Fruit fly (Drosophila melanogaster) whole organism, prepupa: Measurements from ENCODE around the gene CG10514.

Experiments
- Blimp-1 ChIP-seq: fragments of 200-800 bp; sonication (Bioruptor generic); optimal IDR thresholded peaks from 3 replicates; lab custom pipeline; 2017; ENCODE audit warnings: missing biosample characterization, missing genetic modification characterization, mild to moderate bottlenecking, moderate library complexity, missing genetic modification reagents
- CG10631 ChIP-seq: fragments of 200-800 bp; sonication (Bioruptor generic); optimal IDR thresholded peaks from 2 replicates; lab custom pipeline; 2016; ENCODE audit warnings: missing biosample characterization, missing genetic modification characterization
- CG10669 ChIP-seq: fragments of 200-800 bp; sonication (Bioruptor generic); optimal IDR thresholded peaks from 3 replicates; lab custom pipeline; 2018; ENCODE audit warnings: missing biosample characterization, mild to moderate bottlenecking, missing genetic modification characterization, moderate library complexity
- CG11294 ChIP-seq: fragments of 200-800 bp; sonication (Bioruptor generic); IDR thresholded peaks from 2 replicates; pipeline ENCODE4 v1.3.6; 2022; ENCODE audit warnings: missing biosample characterization, missing genetic modification characterization
- CG11762 ChIP-seq: fragments of 200-800 bp; sonication (Bioruptor generic); optimal IDR thresholded peaks from 3 replicates; lab custom pipeline; 2016; ENCODE audit warnings: missing biosample characterization, missing genetic modification characterization; ENCODE audit not compliant: insufficient read depth
- CG11902 ChIP-seq: fragments of 200-800 bp; sonication (Bioruptor generic); optimal IDR thresholded peaks from 3 replicates; lab custom pipeline; 2016; ENCODE audit warnings: missing biosample characterization, missing genetic modification characterization
- CG15336 ChIP-seq: fragments of 200-800 bp; sonication (Bioruptor generic); IDR thresholded peaks from 2 replicates; pipeline ENCODE4 v1.3.6; 2022; ENCODE audit warnings: missing biosample characterization, missing genetic modification characterization
- CG1621 ChIP-seq: fragments of 200-800 bp; sonication (Bioruptor generic); optimal IDR thresholded peaks from 3 replicates; lab custom pipeline; 2018; ENCODE audit warnings: missing biosample characterization, mild to moderate bottlenecking, missing genetic modification characterization
- CG16779 ChIP-seq: fragments of 200-800 bp; sonication (Bioruptor generic); optimal IDR thresholded peaks from 3 replicates; lab custom pipeline; 2017; ENCODE audit warnings: missing biosample characterization, mild to moderate bottlenecking, missing genetic modification characterization
- CG3032 ChIP-seq: fragments of 200-800 bp; optimal IDR thresholded peaks from 2 replicates; lab custom pipeline; 2019; ENCODE audit warnings: missing biosample characterization, mild to moderate bottlenecking, missing genetic modification characterization, moderate library complexity
- CG31627 ChIP-seq: fragments of 200-800 bp; sonication (Bioruptor generic); optimal IDR thresholded peaks from 3 replicates; lab custom pipeline; 2016; ENCODE audit warnings: missing biosample characterization, missing genetic modification characterization
- CG34406 ChIP-seq: fragments of 200-800 bp; sonication (Bioruptor generic); optimal IDR thresholded peaks from 3 replicates; lab custom pipeline; 2016; ENCODE audit warnings: missing biosample characterization, missing genetic modification characterization
- CG3919 ChIP-seq: fragments of 200-800 bp; sonication (Bioruptor generic); optimal IDR thresholded peaks from 3 replicates; lab custom pipeline; 2016; ENCODE audit warnings: missing biosample characterization, missing genetic modification characterization
- CG4318 ChIP-seq: fragments of 200-800 bp; sonication (Bioruptor generic); optimal IDR thresholded peaks from 3 replicates; lab custom pipeline; 2017; ENCODE audit warnings: missing biosample characterization, mild to moderate bottlenecking, missing genetic modification characterization
- CG6163 ChIP-seq: fragments of 200-800 bp; sonication (Bioruptor generic); IDR thresholded peaks from 3 replicates; pipeline ENCODE4 v1.3.6; 2022; ENCODE audit warnings: missing biosample characterization, missing genetic modification characterization
- CG6276 ChIP-seq: fragments of 200-800 bp; sonication (Bioruptor generic); optimal IDR thresholded peaks from 2 replicates; lab custom pipeline; 2017; ENCODE audit warnings: missing biosample characterization, mild to moderate bottlenecking, missing genetic modification characterization
- CG6792 ChIP-seq: fragments of 200-800 bp; sonication (Bioruptor generic); optimal IDR thresholded peaks from 3 replicates; lab custom pipeline; 2016; ENCODE audit warnings: missing biosample characterization, missing genetic modification characterization
- CG6808 ChIP-seq: fragments of 200-800 bp; sonication (Bioruptor generic); optimal IDR thresholded peaks from 3 replicates; lab custom pipeline; 2017; ENCODE audit warnings: missing biosample characterization, missing genetic modification characterization, mild to moderate bottlenecking, moderate library complexity, missing genetic modification reagents
- CG8119 ChIP-seq: fragments of 200-800 bp; sonication (Bioruptor generic); IDR thresholded peaks from 3 replicates; pipeline ENCODE4 v1.3.6; 2022; ENCODE audit warnings: missing biosample characterization, missing genetic modification characterization
- CG8319 ChIP-seq: fragments of 200-800 bp; sonication (Bioruptor generic); optimal IDR thresholded peaks from 3 replicates; lab custom pipeline; 2016; ENCODE audit warnings: missing biosample characterization, missing genetic modification characterization
- CG8632 ChIP-seq: fragments of 200-800 bp; sonication (Bioruptor generic); optimal IDR thresholded peaks from 3 replicates; lab custom pipeline; 2016; ENCODE audit warnings: missing biosample characterization, missing genetic modification characterization
- CG9139 ChIP-seq: fragments of 200-800 bp; sonication (Bioruptor generic); optimal IDR thresholded peaks from 3 replicates; lab custom pipeline; 2017; ENCODE audit warnings: missing biosample characterization, mild to moderate bottlenecking, missing genetic modification characterization
- Eip75B ChIP-seq: fragments of 200-800 bp; sonication (Bioruptor generic); optimal IDR thresholded peaks from 3 replicates; lab custom pipeline; 2016; ENCODE audit warnings: missing biosample characterization, missing genetic modification characterization
- Eip93F ChIP-seq: fragments of 200-800 bp; sonication (Bioruptor generic); optimal IDR thresholded peaks from 2 replicates; lab custom pipeline; 2016; ENCODE audit warnings: missing biosample characterization, mild to moderate bottlenecking, missing genetic modification characterization
- Ets96B ChIP-seq: fragments of 200-800 bp; optimal IDR thresholded peaks from 2 replicates; lab custom pipeline; 2019; ENCODE audit warnings: missing biosample characterization, mild to moderate bottlenecking, missing genetic modification characterization, moderate library complexity
- Hr38 ChIP-seq: sonication (Bioruptor generic); optimal IDR thresholded peaks from 2 replicates; lab custom pipeline; 2016; ENCODE audit warnings: missing biosample characterization, missing genetic modification characterization
- Hr39 ChIP-seq: fragments of 200-800 bp; sonication (Bioruptor generic); optimal IDR thresholded peaks from 2 replicates; lab custom pipeline; 2016; ENCODE audit warnings: missing biosample characterization, missing genetic modification characterization
- Hr4 ChIP-seq: fragments of 200-800 bp; sonication (Bioruptor generic); optimal IDR thresholded peaks from 3 replicates; lab custom pipeline; 2016; ENCODE audit warnings: missing biosample characterization, missing genetic modification characterization
- Lpt ChIP-seq: fragments of 200-800 bp; sonication (Bioruptor generic); optimal IDR thresholded peaks from 3 replicates; lab custom pipeline; 2016; ENCODE audit warnings: missing biosample characterization, missing genetic modification characterization
- Met ChIP-seq: fragments of 200-800 bp; sonication (Bioruptor generic); optimal IDR thresholded peaks from 3 replicates; lab custom pipeline; 2016; ENCODE audit warnings: missing biosample characterization, missing genetic modification characterization
- Smox ChIP-seq: fragments of 200-800 bp; sonication (Bioruptor generic); optimal IDR thresholded peaks from 3 replicates; lab custom pipeline; 2016; ENCODE audit warnings: missing biosample characterization, missing genetic modification characterization
- Sox102F ChIP-seq: fragments of 200-800 bp; sonication (Bioruptor generic); optimal IDR thresholded peaks from 2 replicates; lab custom pipeline; 2016; ENCODE audit warnings: missing biosample characterization, mild to moderate bottlenecking, missing genetic modification characterization
- Sox14 ChIP-seq: fragments of 200-800 bp; sonication (Bioruptor generic); optimal IDR thresholded peaks from 3 replicates; lab custom pipeline; 2016; ENCODE audit warnings: missing biosample characterization, missing genetic modification characterization
- Sox15 ChIP-seq: fragments of 200-800 bp; sonication (Bioruptor generic); optimal IDR thresholded peaks from 3 replicates; lab custom pipeline; 2016; ENCODE audit warnings: missing biosample characterization, missing genetic modification characterization
- achi ChIP-seq: fragments of 200-800 bp; sonication (Bioruptor generic); optimal IDR thresholded peaks from 3 replicates; lab custom pipeline; 2016; ENCODE audit warnings: missing biosample characterization, missing genetic modification characterization
- acj6 ChIP-seq: fragments of 200-800 bp; sonication (Bioruptor generic); optimal IDR thresholded peaks from 3 replicates; lab custom pipeline; 2016; ENCODE audit warnings: missing biosample characterization, missing genetic modification characterization
- cyc ChIP-seq: fragments of 200-800 bp; sonication (Bioruptor generic); optimal IDR thresholded peaks from 3 replicates; lab custom pipeline; 2016; ENCODE audit warnings: missing biosample characterization, missing genetic modification characterization
- dac ChIP-seq: fragments of 200-800 bp; sonication (Bioruptor generic); optimal IDR thresholded peaks from 2 replicates; lab custom pipeline; 2017; ENCODE audit warnings: missing biosample characterization, mild to moderate bottlenecking, missing genetic modification characterization
- dsx ChIP-seq: fragments of 200-800 bp; optimal IDR thresholded peaks from 3 replicates; lab custom pipeline; 2019; ENCODE audit warnings: missing biosample characterization, mild to moderate bottlenecking, missing genetic modification characterization, moderate library complexity; ENCODE audit not compliant: poor library complexity, severe bottlenecking
- eg ChIP-seq: fragments of 200-800 bp; sonication (Bioruptor generic); IDR thresholded peaks from 3 replicates; pipeline ENCODE4 v1.3.6; 2022; ENCODE audit warnings: missing biosample characterization, missing genetic modification characterization
- esn ChIP-seq: fragments of 200-800 bp; sonication (Bioruptor generic); optimal IDR thresholded peaks from 2 replicates; lab custom pipeline; 2016; ENCODE audit warnings: missing biosample characterization, mild to moderate bottlenecking, missing genetic modification characterization, moderate library complexity
- fd59A ChIP-seq: fragments of 200-800 bp; sonication (Bioruptor generic); optimal IDR thresholded peaks from 2 replicates; lab custom pipeline; 2017; ENCODE audit warnings: missing biosample characterization, mild to moderate bottlenecking, missing genetic modification characterization, missing genetic modification reagents
- fd85E ChIP-seq: fragments of 200-800 bp; sonication (Bioruptor generic); optimal IDR thresholded peaks from 3 replicates; lab custom pipeline; 2016; ENCODE audit warnings: missing biosample characterization, missing genetic modification characterization
- fkh ChIP-seq: fragments of 200-800 bp; sonication (Bioruptor generic); optimal IDR thresholded peaks from 3 replicates; lab custom pipeline; 2017; ENCODE audit warnings: missing biosample characterization, mild to moderate bottlenecking, missing genetic modification characterization, moderate library complexity
- lz ChIP-seq: fragments of 200-800 bp; sonication (Bioruptor generic); optimal IDR thresholded peaks from 3 replicates; lab custom pipeline; 2016; ENCODE audit warnings: missing biosample characterization, missing genetic modification characterization
- net ChIP-seq: fragments of 200-800 bp; sonication (Bioruptor generic); optimal IDR thresholded peaks from 3 replicates; lab custom pipeline; 2016; ENCODE audit warnings: missing biosample characterization, missing genetic modification characterization
- pdm3 ChIP-seq: fragments of 200-800 bp; sonication (Bioruptor generic); optimal IDR thresholded peaks from 3 replicates; lab custom pipeline; 2016; ENCODE audit warnings: missing biosample characterization, missing genetic modification characterization
- ss ChIP-seq, 2 experiments: fragments of 200-800 bp; sonication (Bioruptor generic); optimal IDR thresholded peaks; 2 replicates in 1 of 2; 3 replicates in 1 of 2; lab custom pipeline; 2017 to 2018; ENCODE audit warnings: mild to moderate bottlenecking in 2 of 2, missing biosample characterization in 2 of 2, missing genetic modification characterization in 2 of 2, moderate library complexity in 1 of 2
- svp ChIP-seq: fragments of 200-800 bp; sonication (Bioruptor generic); peaks from one replicate; lab custom pipeline; 2016; ENCODE audit warnings: missing biosample characterization, missing genetic modification characterization
- topi ChIP-seq: fragments of 200-800 bp; sonication (Bioruptor generic); optimal IDR thresholded peaks from 3 replicates; lab custom pipeline; 2016; ENCODE audit warnings: missing biosample characterization, missing genetic modification characterization
- vri ChIP-seq: fragments of 200-800 bp; sonication (Bioruptor generic); optimal IDR thresholded peaks from 3 replicates; lab custom pipeline; 2016; ENCODE audit warnings: missing biosample characterization, mild to moderate bottlenecking, missing genetic modification characterization

CG10514 gene

DNA sequence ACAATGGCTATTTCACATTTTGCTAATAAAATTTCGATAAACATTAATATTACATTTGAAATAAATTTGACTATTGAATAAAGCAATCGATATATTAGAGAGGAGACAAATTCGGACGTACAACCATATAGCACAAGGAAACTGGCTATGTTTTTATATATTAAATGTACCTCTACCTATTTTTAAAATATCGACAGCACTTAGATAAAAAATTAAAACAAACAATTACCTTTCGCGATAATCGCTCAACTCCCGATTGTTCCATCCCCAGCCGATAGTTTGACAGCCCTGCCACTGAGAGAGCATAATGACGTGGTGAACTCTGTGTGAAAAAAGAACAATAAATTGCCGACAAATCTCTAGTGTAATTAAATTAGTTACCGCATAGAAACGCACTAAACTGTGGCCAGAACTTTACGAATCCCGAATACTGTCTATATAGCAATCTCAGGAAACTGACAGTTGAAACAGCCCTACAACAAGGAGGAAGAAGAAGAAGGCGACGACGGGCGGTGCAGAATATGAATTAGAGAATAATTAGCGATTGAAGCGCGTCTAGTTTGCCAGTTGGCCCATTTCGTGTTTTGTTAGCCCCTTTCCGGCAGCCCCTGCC, 20.9 kb downstream of the CG10514 start, which contains the start of gene CG11857:
Gene CG11857 (plus strand): TSS at position 271 of the 613 bp plus-strand sequence.
- TF ChIP-seq CG34406 (GFP tag; lab: Kevin White, UChicago): peak; percentile 92
- peak; percentile 98 for TF ChIP-seq lz (GFP tag; lab: Kevin White, UChicago)
- TF ChIP-seq Hr38: peak; percentile 82
- peak; percentile 98 for TF ChIP-seq eg (GFP tag; lab: Robert Waterston, UW)
- TF ChIP-seq CG3919 (GFP tag; lab: Kevin White, UChicago): peak; percentile 96
- TF ChIP-seq fd85E (GFP tag; lab: Kevin White, UChicago): no peak
- TF ChIP-seq CG9139: no peak
- peak; percentile 97 for TF ChIP-seq Smox
- peak; percentile 90 for TF ChIP-seq CG11762
- TF ChIP-seq pdm3 (GFP tag; lab: Kevin White, UChicago): peak; percentile 97
- TF ChIP-seq Hr4 (GFP tag; lab: Kevin White, UChicago): peak; percentile 97
- TF ChIP-seq dsx (GFP tag; lab: Kevin White, UChicago): peak; percentile 91
- peak; percentile 96 for TF ChIP-seq CG11902
- TF ChIP-seq Eip75B: peak; percentile 95
- TF ChIP-seq CG6792: peak; percentile 94
- peak; percentile 89 for TF ChIP-seq Eip93F (GFP tag; lab: Kevin White, UChicago)
- peak; percentile 97 for TF ChIP-seq cyc (GFP tag; lab: Kevin White, UChicago)
- peak; percentile 98 for TF ChIP-seq CG10631
- peak; percentile 86 for TF ChIP-seq fkh (GFP tag; lab: Kevin White, UChicago)
- TF ChIP-seq CG8632 (GFP tag; lab: Kevin White, UChicago): peak; percentile 92
- TF ChIP-seq Sox102F (GFP tag; lab: Kevin White, UChicago): no peak
- TF ChIP-seq achi (GFP tag; lab: Kevin White, UChicago): peak; percentile 97
- TF ChIP-seq CG6808 (GFP tag; lab: Kevin White, UChicago): no peak
- peak; percentile 94 for TF ChIP-seq net (GFP tag; lab: Kevin White, UChicago)
- peak; percentile 96 for TF ChIP-seq Sox15
- TF ChIP-seq CG8319 (GFP tag; lab: Kevin White, UChicago): peak; percentile 93
- peak; percentile 94 for TF ChIP-seq Ets96B (tag; lab: Kevin White, UChicago)
- TF ChIP-seq acj6: peak; percentile 97
- TF ChIP-seq CG1621 (tag; lab: Kevin White, UChicago): peak; percentile 93
- TF ChIP-seq Met (GFP tag; lab: Kevin White, UChicago): peak; percentile 97
- peak; percentile 97 for TF ChIP-seq CG11294 (GFP tag; lab: Robert Waterston, UW)
- TF ChIP-seq svp (GFP tag; lab: Kevin White, UChicago): peak; percentile 99
- peak; percentile 94 for TF ChIP-seq CG10669 (GFP tag; lab: Kevin White, UChicago)
- TF ChIP-seq CG8119: peak; percentile 90
- TF ChIP-seq CG4318 (GFP tag; lab: Kevin White, UChicago): no peak
- peak; percentile 94 for TF ChIP-seq dac (GFP tag; lab: Kevin White, UChicago)
- TF ChIP-seq Lpt (GFP tag; lab: Kevin White, UChicago): peak; percentile 89
- peak; percentile 93 for TF ChIP-seq CG15336 (GFP tag; lab: Robert Waterston, UW)
- peak in 1 of 2 experiments; percentile 91 for TF ChIP-seq ss (GFP tag; optimal IDR thresholded peaks at IDR 0.05; lab: Kevin White, UChicago)
- peak; percentile 98 for TF ChIP-seq esn (GFP tag; lab: Kevin White, UChicago)
- peak; percentile 97 for TF ChIP-seq topi (GFP tag; lab: Kevin White, UChicago)
- TF ChIP-seq Blimp-1 (GFP tag; lab: Kevin White, UChicago): peak; percentile 86
- TF ChIP-seq CG31627: peak; percentile 98
- TF ChIP-seq vri (GFP tag; lab: Kevin White, UChicago): peak; percentile 94
- peak; percentile 91 for TF ChIP-seq fd59A
- TF ChIP-seq Hr39 (GFP tag; lab: Kevin White, UChicago): peak; percentile 98
- TF ChIP-seq CG16779 (tag; lab: Kevin White, UChicago): no peak
- peak; percentile 98 for TF ChIP-seq CG3032 (tag; lab: Kevin White, UChicago)
- TF ChIP-seq CG6276 (GFP tag; lab: Kevin White, UChicago): no peak
- TF ChIP-seq CG6163 (GFP tag; lab: Robert Waterston, UW): peak; percentile 98
- TF ChIP-seq Sox14 (GFP tag; lab: Kevin White, UChicago): peak; percentile 97
